Fruit fly (Drosophila melanogaster): ENCODE results near the gene Meltrin.

Meltrin gene

dm6 chr3R:14680112-14680665 is 16.9 kb downstream of the Meltrin start (continued):
- no peak for TF ChIP-seq CG10267 (tag; optimal IDR thresholded peaks at IDR 0.05)
- peak; percentile 22 for TF ChIP-seq Asciz (GFP tag; optimal IDR thresholded peaks at IDR 0.05)
- TF ChIP-seq CG30020 (tag; optimal IDR thresholded peaks at IDR 0.05), result no peak
- no peak for TF ChIP-seq CG34422 (GFP tag; IDR thresholded peaks at IDR 0.05)
- no peak for TF ChIP-seq danr (GFP tag; IDR thresholded peaks at IDR 0.05)
- peak in 1 of 2 experiments; percentile 21 for TF ChIP-seq Eip74EF (GFP tag; optimal IDR thresholded peaks at IDR 0.05)
- TF ChIP-seq ATbp (GFP tag; optimal IDR thresholded peaks at IDR 0.05), result peak; percentile 41
- TF ChIP-seq CG7271 (tag; optimal IDR thresholded peaks at IDR 0.05), result no peak
- no peak for TF ChIP-seq CG8290 (GFP tag; optimal IDR thresholded peaks at IDR 0.05)
- TF ChIP-seq CG8290 (tag; optimal IDR thresholded peaks at IDR 0.05), result no peak
- peak in 1 of 2 experiments; percentile 94 for TF ChIP-seq tll (GFP tag; optimal IDR thresholded peaks at IDR 0.05)
- no peak for TF ChIP-seq CG7556 (GFP tag; optimal IDR thresholded peaks at IDR 0.05)
- TF ChIP-seq pzg (GFP tag; optimal IDR thresholded peaks at IDR 0.05), result no peak

dm6 chr3R:14679381-14680111 is 17.5 kb downstream of the Meltrin start:
- TF ChIP-seq tll (GFP tag; optimal IDR thresholded peaks at IDR 0.05) (peak in 1 of 2 experiments; percentile 100), zen (tag; optimal IDR thresholded peaks at IDR 0.05) (peak; percentile 67), CG15479 (GFP tag; optimal IDR thresholded peaks at IDR 0.05) (peak; percentile 57), prd (optimal IDR thresholded peaks at IDR 0.05) (no peak), prd (GFP tag; IDR thresholded peaks at IDR 0.05) (peak; percentile 76), so (GFP tag; IDR thresholded peaks at IDR 0.05) (no peak), CG18262 (tag; optimal IDR thresholded peaks at IDR 0.05) (no peak), D (optimal IDR thresholded peaks at IDR 0.05) (peak; percentile 96), D (GFP tag; optimal IDR thresholded peaks at IDR 0.05) (no peak), Xrp1 (GFP tag; IDR thresholded peaks at IDR 0.05) (peak; percentile 55; the same call in 1 of the 2 replicates), CG8765 (GFP tag; IDR thresholded peaks at IDR 0.05) (peak; percentile 40; the same call in 1 of the 2 replicates), zf30C (GFP tag; optimal IDR thresholded peaks at IDR 0.05) (peak; percentile 61), chm (GFP tag; IDR thresholded peaks at IDR 0.05) (no peak), zfh1 (GFP tag; IDR thresholded peaks at IDR 0.05) (0 out of 3 replicates have a peak, but pooled peaks have one; percentile 6), pros (GFP tag; optimal IDR thresholded peaks at IDR 0.05) (peak; percentile 54)

dm6 chr3R:14677814-14678213 is 19.3 kb downstream of the Meltrin start:
- TF ChIP-seq Opbp (GFP tag; IDR thresholded peaks at IDR 0.05; ENCODE audit: partially characterized antibody) (no peak), pb (GFP tag; optimal IDR thresholded peaks at IDR 0.05) (no peak), sens (GFP tag) (peak; percentile 27), oc (tag; optimal IDR thresholded peaks at IDR 0.05) (no peak), danr (GFP tag; IDR thresholded peaks at IDR 0.05) (no peak)

dm6 chr3R:14677065-14677464 is 20.0 kb downstream of the Meltrin start:
- TF ChIP-seq grn (GFP tag; optimal IDR thresholded peaks at IDR 0.05) (no peak), CG2116 (GFP tag; optimal IDR thresholded peaks at IDR 0.05) (peak; percentile 22), toy (GFP tag; IDR thresholded peaks at IDR 0.05) (no peak), D (optimal IDR thresholded peaks at IDR 0.05) (peak; percentile 1), D (GFP tag; optimal IDR thresholded peaks at IDR 0.05) (no peak), CG6854 (GFP tag; optimal IDR thresholded peaks at IDR 0.05) (no peak), CG8478 (optimal IDR thresholded peaks at IDR 0.05) (no peak), stwl (tag; optimal IDR thresholded peaks at IDR 0.05) (peak; percentile 5), ind (GFP tag; optimal IDR thresholded peaks at IDR 0.05) (no peak), Kr (GFP tag; optimal IDR thresholded peaks at IDR 0.05) (no peak)

Measured in whole organism, embryonic.